Fruit fly (Drosophila melanogaster): ENCODE results near the gene CG13708.
A peak's percentile ranks its signal among the peaks of the same experiment; 100 is the strongest.

The CG13708 gene

dm6 chr3L:4824356-4825138 lies 8.8 kb downstream of the CG13708 start (continued):
- TF ChIP-seq CG6689 (GFP tag; IDR thresholded peaks at IDR 0.05): peak; percentile 97
- peak; percentile 89 for TF ChIP-seq corto (GFP tag; optimal IDR thresholded peaks at IDR 0.05)
- TF ChIP-seq CG13894 (tag; optimal IDR thresholded peaks at IDR 0.05): peak; percentile 86
- TF ChIP-seq YL-1 (GFP tag; optimal IDR thresholded peaks at IDR 0.05): peak; percentile 87
- TF ChIP-seq D19B (GFP tag; optimal IDR thresholded peaks at IDR 0.05): peak; percentile 88
- peak; percentile 98 for TF ChIP-seq so (GFP tag; IDR thresholded peaks at IDR 0.05)
- TF ChIP-seq zen2 (GFP tag; IDR thresholded peaks at IDR 0.05; ENCODE audit: partially characterized antibody): peak; percentile 81
- TF ChIP-seq Gug (GFP tag; IDR thresholded peaks at IDR 0.05): peak; percentile 96
- TF ChIP-seq Abd-B (GFP tag; optimal IDR thresholded peaks at IDR 0.05): peak; percentile 95
- peak; percentile 96 for TF ChIP-seq CG32767 (GFP tag; IDR thresholded peaks at IDR 0.05)
- no peak for TF ChIP-seq CG17568 (GFP tag; optimal IDR thresholded peaks at IDR 0.05)
- no peak for TF ChIP-seq h (optimal IDR thresholded peaks at IDR 0.05)
- peak; percentile 86 for TF ChIP-seq fd64A (GFP tag; optimal IDR thresholded peaks at IDR 0.05)
- TF ChIP-seq nerfin-2 (GFP tag; IDR thresholded peaks at IDR 0.05; ENCODE audit: partially characterized antibody): no peak
- TF ChIP-seq unpg (GFP tag; optimal IDR thresholded peaks at IDR 0.05): peak; percentile 96
- TF ChIP-seq Sox102F (GFP tag; optimal IDR thresholded peaks at IDR 0.05): peak; percentile 95
- peak; percentile 98 for TF ChIP-seq lmd (GFP tag; IDR thresholded peaks at IDR 0.05)
- TF ChIP-seq pita (GFP tag; optimal IDR thresholded peaks at IDR 0.05): no peak
- TF ChIP-seq CG33213 (GFP tag; optimal IDR thresholded peaks at IDR 0.05): peak; percentile 90
- TF ChIP-seq CG1647 (GFP tag; optimal IDR thresholded peaks at IDR 0.05): peak; percentile 91
- TF ChIP-seq prd (optimal IDR thresholded peaks at IDR 0.05): no peak
- peak; percentile 98 for TF ChIP-seq prd (GFP tag; IDR thresholded peaks at IDR 0.05)
- TF ChIP-seq CG7271 (tag; optimal IDR thresholded peaks at IDR 0.05): peak; percentile 83
- TF ChIP-seq Hr3 (GFP tag; optimal IDR thresholded peaks at IDR 0.05): peak; percentile 96
- peak; percentile 90 for TF ChIP-seq Gsc (GFP tag; IDR thresholded peaks at IDR 0.05)
- no peak for TF ChIP-seq HLHmδ (GFP tag; optimal IDR thresholded peaks at IDR 0.05)
- peak; percentile 96 for TF ChIP-seq Rx (GFP tag; IDR thresholded peaks at IDR 0.05)
- TF ChIP-seq lilli (GFP tag; optimal IDR thresholded peaks at IDR 0.05): peak; percentile 97
- peak; percentile 84 for TF ChIP-seq pum (GFP tag; optimal IDR thresholded peaks at IDR 0.05)
- TF ChIP-seq Myb (GFP tag; optimal IDR thresholded peaks at IDR 0.05): no peak
- TF ChIP-seq grau (tag; optimal IDR thresholded peaks at IDR 0.05): peak; percentile 95
- TF ChIP-seq CG2116 (GFP tag; optimal IDR thresholded peaks at IDR 0.05): peak; percentile 84
- peak; percentile 62 to 91 for TF ChIP-seq insv (GFP tag; optimal IDR thresholded peaks at IDR 0.05)
- TF ChIP-seq CG2889 (GFP tag; IDR thresholded peaks at IDR 0.05): peak; percentile 96
- peak; percentile 81 for TF ChIP-seq ham (GFP tag; IDR thresholded peaks at IDR 0.05)
- TF ChIP-seq CG10267 (tag; optimal IDR thresholded peaks at IDR 0.05): peak; percentile 90
- peak; percentile 72 for TF ChIP-seq CG6654 (GFP tag; optimal IDR thresholded peaks at IDR 0.05)
- TF ChIP-seq CG12219 (GFP tag; optimal IDR thresholded peaks at IDR 0.05): peak; percentile 95
- TF ChIP-seq caup (GFP tag; optimal IDR thresholded peaks at IDR 0.05; ENCODE audit: severe bottlenecking): peak; percentile 94
- no peak for TF ChIP-seq Dfd (GFP tag; optimal IDR thresholded peaks at IDR 0.05)
- peak; percentile 85 for TF ChIP-seq kah (GFP tag; optimal IDR thresholded peaks at IDR 0.05)
- TF ChIP-seq cg (GFP tag; optimal IDR thresholded peaks at IDR 0.05): no peak
- peak; percentile 81 for TF ChIP-seq maf-S (GFP tag; optimal IDR thresholded peaks at IDR 0.05)
- no peak for TF ChIP-seq CG3995 (GFP tag; optimal IDR thresholded peaks at IDR 0.05)
- TF ChIP-seq D19A (tag; optimal IDR thresholded peaks at IDR 0.05): peak; percentile 100
- peak; percentile 46 for TF ChIP-seq crol (GFP tag; IDR thresholded peaks at IDR 0.05)
- peak; percentile 51 for TF ChIP-seq CG17802 (tag; optimal IDR thresholded peaks at IDR 0.05)
- peak; percentile 91 for TF ChIP-seq CG6683 (GFP tag; optimal IDR thresholded peaks at IDR 0.05)
- TF ChIP-seq NC2β (GFP tag; optimal IDR thresholded peaks at IDR 0.05): peak; percentile 90
- peak; percentile 84 for TF ChIP-seq Nf-YB (GFP tag; optimal IDR thresholded peaks at IDR 0.05)
